Fruit fly (Drosophila melanogaster) whole organism, embryonic: ENCODE data around the gene CG5850.

ENCODE experiments used
- Awh ChIP-seq: fragments of 200-800 bp; sonication (Bioruptor generic); IDR thresholded peaks from 2 replicates; pipeline ENCODE4, ENCODE4 v1.3.6; 2022; ENCODE audit warnings: missing biosample characterization, missing genetic modification characterization
- BEAF-32 ChIP-seq: fragments of 200-800 bp; sonication (Bioruptor generic); optimal IDR thresholded peaks from 3 replicates; lab custom pipeline; 2017; ENCODE audit warnings: missing biosample characterization, missing genetic modification characterization, mild to moderate bottlenecking, moderate library complexity, missing genetic modification reagents
- CG10209 ChIP-seq: fragments of 200-800 bp; sonication (Bioruptor generic); optimal IDR thresholded peaks from 3 replicates; lab custom pipeline; 2017; ENCODE audit warnings: missing biosample characterization, mild to moderate bottlenecking, missing genetic modification characterization, missing genetic modification reagents
- CG10366 ChIP-seq: fragments of 200-800 bp; sonication (Bioruptor generic); IDR thresholded peaks from 2 replicates; pipeline ENCODE4 v1.3.6; 2022; ENCODE audit warnings: missing biosample characterization, missing genetic modification characterization
- CG12391 ChIP-seq: fragments of 200-800 bp; sonication (Bioruptor generic); optimal IDR thresholded peaks from 3 replicates; lab custom pipeline; 2018; ENCODE audit warnings: missing biosample characterization, mild to moderate bottlenecking, missing genetic modification characterization, moderate library complexity
- CG12659 ChIP-seq: fragments of 200-800 bp; sonication (Bioruptor generic); optimal IDR thresholded peaks from 3 replicates; lab custom pipeline; 2017; ENCODE audit warnings: mild to moderate bottlenecking, missing biosample characterization, missing genetic modification reagents, missing genetic modification characterization
- CG13424 ChIP-seq: fragments of 200-800 bp; sonication (Bioruptor generic); optimal IDR thresholded peaks from 2 replicates; lab custom pipeline; 2019; ENCODE audit warnings: missing biosample characterization, mild to moderate bottlenecking, missing genetic modification characterization, moderate library complexity
- CG13894 ChIP-seq: fragments of 200-800 bp; sonication (Bioruptor generic); optimal IDR thresholded peaks from 3 replicates; lab custom pipeline; 2018; ENCODE audit warnings: missing biosample characterization, mild to moderate bottlenecking, missing genetic modification characterization, moderate library complexity
- CG15601 ChIP-seq: fragments of 200-800 bp; sonication (Bioruptor generic); optimal IDR thresholded peaks from 3 replicates; lab custom pipeline; 2019; ENCODE audit warnings: missing biosample characterization, mild to moderate bottlenecking, missing genetic modification characterization, moderate library complexity
- CG15696 ChIP-seq: fragments of 200-800 bp; sonication (Bioruptor generic); optimal IDR thresholded peaks from 2 replicates; lab custom pipeline; 2019; ENCODE audit warnings: missing biosample characterization, mild to moderate bottlenecking, missing genetic modification characterization, moderate library complexity
- CG1602 ChIP-seq: fragments of 200-800 bp; sonication (Bioruptor generic); optimal IDR thresholded peaks from 3 replicates; lab custom pipeline; 2016; ENCODE audit warnings: missing biosample characterization, missing genetic modification characterization
- CG17829 ChIP-seq: fragments of 200-800 bp; optimal IDR thresholded peaks from 2 replicates; lab custom pipeline; 2019; ENCODE audit warnings: missing biosample characterization, mild to moderate bottlenecking, missing genetic modification characterization, moderate library complexity
- CG18262 ChIP-seq: fragments of 200-800 bp; optimal IDR thresholded peaks from 3 replicates; lab custom pipeline; 2019; ENCODE audit warnings: missing biosample characterization, mild to moderate bottlenecking, missing genetic modification characterization, moderate library complexity
- CG2889 ChIP-seq: fragments of 200-800 bp; sonication (Bioruptor generic); IDR thresholded peaks from 3 replicates; pipeline ENCODE4 v1.3.6; 2022; ENCODE audit warnings: missing biosample characterization, missing genetic modification characterization
- CG30403 ChIP-seq: fragments of 200-800 bp; sonication (Bioruptor generic); optimal IDR thresholded peaks from 3 replicates; lab custom pipeline; 2016; ENCODE audit warnings: missing biosample characterization, missing genetic modification characterization
- CG4328 ChIP-seq: fragments of 200-800 bp; sonication (Bioruptor generic); optimal IDR thresholded peaks from 3 replicates; lab custom pipeline; 2017; ENCODE audit warnings: missing biosample characterization, missing genetic modification reagents, missing genetic modification characterization
- CG4404 ChIP-seq: fragments of 200-800 bp; sonication (Bioruptor generic); IDR thresholded peaks from 2 replicates; pipeline ENCODE4 v1.3.6; 2022; ENCODE audit warnings: missing biosample characterization, missing genetic modification characterization
- CG5245 ChIP-seq: fragments of 200-800 bp; sonication (Bioruptor generic); optimal IDR thresholded peaks from 3 replicates; lab custom pipeline; 2016; ENCODE audit warnings: missing biosample characterization, missing genetic modification characterization
- CG9437 ChIP-seq: fragments of 200-800 bp; sonication (Bioruptor generic); optimal IDR thresholded peaks from 2 replicates; lab custom pipeline; 2018; ENCODE audit warnings: missing biosample characterization, mild to moderate bottlenecking, missing genetic modification characterization
- CG9727 ChIP-seq: fragments of 200-800 bp; sonication (Bioruptor generic); optimal IDR thresholded peaks from 3 replicates; lab custom pipeline; 2017; ENCODE audit warnings: missing biosample characterization, mild to moderate bottlenecking, missing genetic modification characterization
- CG9876 ChIP-seq: fragments of 200-800 bp; sonication (Bioruptor generic); optimal IDR thresholded peaks from 2 replicates; lab custom pipeline; 2016; ENCODE audit warnings: missing biosample characterization, missing genetic modification characterization
- Camta ChIP-seq: fragments of 200-800 bp; sonication (Bioruptor generic); optimal IDR thresholded peaks from 2 replicates; lab custom pipeline; 2016; ENCODE audit warnings: missing biosample characterization, missing genetic modification characterization
- Chrac-16 ChIP-seq: fragments of 200-800 bp; sonication (Bioruptor generic); optimal IDR thresholded peaks from 3 replicates; lab custom pipeline; 2016; ENCODE audit warnings: missing biosample characterization, missing genetic modification characterization
- D19A ChIP-seq: fragments of 200-800 bp; optimal IDR thresholded peaks from 3 replicates; lab custom pipeline; 2019; ENCODE audit warnings: missing biosample characterization, mild to moderate bottlenecking, missing genetic modification characterization, moderate library complexity
- Doc3 ChIP-seq: fragments of 200-800 bp; sonication (Bioruptor generic); IDR thresholded peaks from 3 replicates; pipeline ENCODE4 v1.3.6; 2022; ENCODE audit warnings: missing biosample characterization, missing genetic modification characterization; ENCODE audit not compliant: partially characterized antibody
- Ets97D ChIP-seq: fragments of 200-800 bp; sonication (Bioruptor generic); optimal IDR thresholded peaks from 3 replicates; lab custom pipeline; 2016; ENCODE audit warnings: missing biosample characterization, missing genetic modification characterization
- HLH54F ChIP-seq: fragments of 200-800 bp; sonication (Bioruptor generic); optimal IDR thresholded peaks from 3 replicates; lab custom pipeline; 2016; ENCODE audit warnings: missing biosample characterization, missing genetic modification characterization
- Hr3 ChIP-seq: fragments of 200-800 bp; sonication (Bioruptor generic); optimal IDR thresholded peaks from 3 replicates; lab custom pipeline; 2016; ENCODE audit warnings: missing biosample characterization, missing genetic modification characterization
- Hr51 ChIP-seq, 2 experiments: fragments of 200-800 bp; sonication (Bioruptor generic); optimal IDR thresholded peaks; 2 replicates in 1 of 2; 3 replicates in 1 of 2; lab custom pipeline; 2016 to 2018; ENCODE audit warnings: missing biosample characterization in 2 of 2, missing genetic modification characterization in 2 of 2, mild to moderate bottlenecking in 1 of 2, moderate library complexity in 1 of 2
- Meics ChIP-seq: fragments of 200-800 bp; sonication (Bioruptor generic); optimal IDR thresholded peaks from 2 replicates; lab custom pipeline; 2017; ENCODE audit warnings: missing biosample characterization, mild to moderate bottlenecking, missing genetic modification characterization
- Nf-YC ChIP-seq: fragments of 200-800 bp; optimal IDR thresholded peaks from 3 replicates; lab custom pipeline; 2019; ENCODE audit warnings: missing biosample characterization, mild to moderate bottlenecking, missing genetic modification characterization, moderate library complexity
- Oli ChIP-seq: fragments of 200-800 bp; sonication (Bioruptor generic); optimal IDR thresholded peaks from 2 replicates; lab custom pipeline; 2018; ENCODE audit warnings: missing biosample characterization, mild to moderate bottlenecking, missing genetic modification characterization, moderate library complexity
- Scr ChIP-seq: fragments of 200-800 bp; sonication (Bioruptor generic); IDR thresholded peaks from 2 replicates; pipeline ENCODE4 v1.3.6; 2022; ENCODE audit warnings: missing biosample characterization, missing genetic modification characterization; ENCODE audit not compliant: partially characterized antibody
- Side ChIP-seq: fragments of 200-800 bp; sonication (Bioruptor generic); optimal IDR thresholded peaks from 2 replicates; lab custom pipeline; 2016; ENCODE audit warnings: missing biosample characterization, missing genetic modification characterization
- Sox102F ChIP-seq: fragments of 200-800 bp; sonication (Bioruptor generic); optimal IDR thresholded peaks from 2 replicates; lab custom pipeline; 2018; ENCODE audit warnings: missing biosample characterization, mild to moderate bottlenecking, missing genetic modification characterization, moderate library complexity
- az2 ChIP-seq: fragments of 200-800 bp; sonication (Bioruptor generic); optimal IDR thresholded peaks from 3 replicates; lab custom pipeline; 2016; ENCODE audit warnings: missing biosample characterization, missing genetic modification characterization
- bsh ChIP-seq, 2 experiments: fragments of 200-800 bp; sonication (Bioruptor generic); optimal IDR thresholded peaks; 2 replicates each; lab custom pipeline; 2017 to 2018; ENCODE audit warnings: mild to moderate bottlenecking in 2 of 2, missing biosample characterization in 2 of 2, missing genetic modification characterization in 2 of 2, moderate library complexity in 1 of 2
- ind ChIP-seq: fragments of 200-800 bp; sonication (Bioruptor generic); optimal IDR thresholded peaks from 3 replicates; lab custom pipeline; 2016; ENCODE audit warnings: missing biosample characterization, missing genetic modification characterization
- kay ChIP-seq: fragments of 200-800 bp; sonication (Bioruptor generic); optimal IDR thresholded peaks from 2 replicates; lab custom pipeline; 2016; ENCODE audit warnings: missing biosample characterization, missing genetic modification characterization
- lilli ChIP-seq: fragments of 200-800 bp; sonication (Bioruptor generic); optimal IDR thresholded peaks from 3 replicates; lab custom pipeline; 2016; ENCODE audit warnings: missing biosample characterization, missing genetic modification characterization
- lola ChIP-seq, 3 experiments: fragments of >200 bp in 2 of 3; fragments of 200-800 bp in 1 of 3; sonication (Bioruptor generic) in 1 of 3; optimal IDR thresholded peaks; 2 replicates each; lab custom pipeline; 2017 to 2019; ENCODE audit warnings: missing biosample characterization in 3 of 3, missing genetic modification characterization in 3 of 3, mild to moderate bottlenecking in 1 of 3, moderate library complexity in 1 of 3
- mam ChIP-seq: fragments of 200-800 bp; sonication (Bioruptor generic); optimal IDR thresholded peaks from 3 replicates; lab custom pipeline; 2016; ENCODE audit warnings: missing biosample characterization, missing genetic modification characterization
- nmo ChIP-seq: fragments of 200-800 bp; sonication (Bioruptor generic); optimal IDR thresholded peaks from 2 replicates; lab custom pipeline; 2018; ENCODE audit warnings: missing biosample characterization, mild to moderate bottlenecking, missing genetic modification characterization, moderate library complexity
- pum ChIP-seq: fragments of 200-800 bp; sonication (Bioruptor generic); optimal IDR thresholded peaks from 2 replicates; lab custom pipeline; 2016; ENCODE audit warnings: missing biosample characterization, missing genetic modification characterization
- sens ChIP-seq: fragments of 200-800 bp; sonication (Bioruptor generic); peaks from one replicate; lab custom pipeline; 2016; ENCODE audit warnings: missing biosample characterization, missing genetic modification characterization
- sqz ChIP-seq: fragments of 200-800 bp; sonication (Bioruptor generic); optimal IDR thresholded peaks from 3 replicates; lab custom pipeline; 2018; ENCODE audit warnings: missing biosample characterization, mild to moderate bottlenecking, missing genetic modification characterization
- tio ChIP-seq: fragments of 200-800 bp; sonication (Bioruptor generic); optimal IDR thresholded peaks from 2 replicates; lab custom pipeline; 2017; ENCODE audit warnings: missing biosample characterization, missing genetic modification characterization, inconsistent platforms
- trem ChIP-seq: fragments of 200-800 bp; optimal IDR thresholded peaks from 3 replicates; lab custom pipeline; 2019; ENCODE audit warnings: missing biosample characterization, mild to moderate bottlenecking, missing genetic modification characterization, moderate library complexity
- zen ChIP-seq: fragments of 200-800 bp; sonication (Bioruptor generic); optimal IDR thresholded peaks from 3 replicates; lab custom pipeline; 2018; ENCODE audit warnings: missing biosample characterization, mild to moderate bottlenecking, missing genetic modification characterization, moderate library complexity

CG5850 gene

DNA sequence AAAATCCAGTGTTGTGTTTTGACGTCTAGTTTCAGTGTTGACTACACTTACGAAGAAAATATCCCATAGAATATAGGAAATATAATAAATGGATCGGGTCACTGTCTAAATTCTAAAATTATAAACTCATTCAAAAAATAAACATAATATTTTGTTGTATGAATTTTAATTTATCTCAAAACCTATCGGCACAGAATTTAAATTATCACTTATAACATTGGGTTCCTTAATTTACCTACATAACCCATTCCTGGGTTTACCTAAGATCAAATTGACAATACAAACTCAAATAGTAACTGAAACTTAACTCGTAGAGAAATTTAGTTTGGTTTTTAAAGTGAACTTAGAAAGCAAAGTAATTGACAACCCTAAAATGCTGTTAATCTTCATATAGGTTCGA, 32.8 kb upstream of the CG5850 start:
- peak in 1 of 2 experiments; percentile 2 for TF ChIP-seq Hr51 (GFP tag; optimal IDR thresholded peaks at IDR 0.05; lab: Kevin White, UChicago)
- no peak for TF ChIP-seq CG13894 (tag; lab: Kevin White, UChicago)
- TF ChIP-seq CG2889 (GFP tag; lab: Robert Waterston, UW), result no peak
- TF ChIP-seq CG10366 (GFP tag; lab: Robert Waterston, UW), result no peak
- TF ChIP-seq bsh (GFP tag; optimal IDR thresholded peaks at IDR 0.05; lab: Kevin White, UChicago), result peak in 1 of 2 experiments; percentile 23
- TF ChIP-seq lilli, result peak; percentile 40
- peak; percentile 82 for TF ChIP-seq sens (GFP tag; lab: Kevin White, UChicago)
- peak; percentile 28 for TF ChIP-seq zen (tag; lab: Kevin White, UChicago)
- peak; percentile 35 for TF ChIP-seq sqz
- peak; percentile 22 for TF ChIP-seq CG30403 (GFP tag; lab: Kevin White, UChicago)
- no peak for TF ChIP-seq Awh (GFP tag; lab: Robert Waterston, UW)
- TF ChIP-seq D19A (tag; lab: Kevin White, UChicago), result peak; percentile 27
- TF ChIP-seq trem, result peak; percentile 60
- peak; percentile 14 for TF ChIP-seq BEAF-32
- TF ChIP-seq nmo (GFP tag; lab: Kevin White, UChicago), result peak; percentile 34
- peak; percentile 24 for TF ChIP-seq Oli (tag; lab: Kevin White, UChicago)
- peak; percentile 66 for TF ChIP-seq CG18262 (tag; lab: Kevin White, UChicago)
- peak; percentile 52 for TF ChIP-seq tio
- no peak for TF ChIP-seq kay (GFP tag; lab: Kevin White, UChicago)
- no peak for TF ChIP-seq Scr (GFP tag; lab: Robert Waterston, UW)
- TF ChIP-seq CG9437 (GFP tag; lab: Kevin White, UChicago), result peak; percentile 20
- peak; percentile 6 for TF ChIP-seq CG10209 (GFP tag; lab: Kevin White, UChicago)
- TF ChIP-seq CG15601, result peak; percentile 29
- TF ChIP-seq Doc3, result no peak
- TF ChIP-seq mam, result peak; percentile 21
- peak; percentile 25 for TF ChIP-seq CG1602 (GFP tag; lab: Kevin White, UChicago)
- no peak for TF ChIP-seq CG4404
- no peak for TF ChIP-seq CG9876
- peak in 1 of 3 experiments; percentile 55 for TF ChIP-seq lola (GFP tag; optimal IDR thresholded peaks at IDR 0.05; lab: Kevin White, UChicago)
- TF ChIP-seq az2 (GFP tag; lab: Kevin White, UChicago), result peak; percentile 53
- peak; percentile 33 for TF ChIP-seq Hr3 (GFP tag; lab: Kevin White, UChicago)
- TF ChIP-seq CG9727 (GFP tag; lab: Kevin White, UChicago), result peak; percentile 57
- TF ChIP-seq Nf-YC, result no peak
- TF ChIP-seq Chrac-16 (GFP tag; lab: Kevin White, UChicago), result peak; percentile 28
- no peak for TF ChIP-seq Meics (GFP tag; lab: Kevin White, UChicago)
- no peak for TF ChIP-seq CG5245 (GFP tag; lab: Kevin White, UChicago)
- TF ChIP-seq ind (GFP tag; lab: Kevin White, UChicago), result peak; percentile 2
- peak; percentile 10 for TF ChIP-seq Camta
- TF ChIP-seq CG12659 (GFP tag; lab: Kevin White, UChicago), result peak; percentile 9
- peak; percentile 48 for TF ChIP-seq CG12391 (tag; lab: Kevin White, UChicago)
- peak; percentile 30 for TF ChIP-seq pum (GFP tag; lab: Kevin White, UChicago)
- no peak for TF ChIP-seq Ets97D (GFP tag; lab: Kevin White, UChicago)
- no peak for TF ChIP-seq CG4328 (GFP tag; lab: Kevin White, UChicago)
- no peak for TF ChIP-seq Side (GFP tag; lab: Kevin White, UChicago)
- TF ChIP-seq CG17829, result peak; percentile 46
- peak; percentile 18 for TF ChIP-seq HLH54F (GFP tag; lab: Kevin White, UChicago)
- peak; percentile 21 for TF ChIP-seq CG13424 (tag; lab: Kevin White, UChicago)
- TF ChIP-seq CG15696 (tag; lab: Kevin White, UChicago), result peak; percentile 41
- peak; percentile 17 for TF ChIP-seq Sox102F (GFP tag; lab: Kevin White, UChicago)
